Worm (Caenorhabditis elegans) whole organism, L4 larva: ENCODE data around the gene plc-4.

ENCODE experiments used
- F10B5.3 ChIP-seq: sonication (generic microtip); optimal IDR thresholded peaks from 2 replicates; lab custom pipeline; 2016; ENCODE audit warnings: mild to moderate bottlenecking, missing genetic modification characterization, missing compliant biosample characterization
- T26A8.4 ChIP-seq: fragments of 200-800 bp; sonication (Bioruptor generic); IDR thresholded peaks from 2 replicates; pipeline ENCODE4 v1.3.6; 2022; ENCODE audit warnings: missing genetic modification characterization, missing compliant biosample characterization
- Y105C5A.15 ChIP-seq: fragments of 200-800 bp; sonication (Bioruptor generic); IDR thresholded peaks from 2 replicates; pipeline ENCODE4 v1.3.6; 2022; ENCODE audit warnings: missing genetic modification characterization, missing compliant biosample characterization
- Y75B8A.6 ChIP-seq: fragments of 200-800 bp; sonication (Bioruptor generic); IDR thresholded peaks from 2 replicates; pipeline ENCODE4 v1.3.6; 2022; ENCODE audit warnings: missing genetic modification reagents, missing genetic modification characterization, missing compliant biosample characterization
- ZK337.2 ChIP-seq: fragments of 200-800 bp; sonication (Bioruptor generic); IDR thresholded peaks from 2 replicates; pipeline ENCODE4 v1.3.6; 2022; ENCODE audit warnings: missing genetic modification reagents, missing genetic modification characterization, missing compliant biosample characterization
- ZK546.5 ChIP-seq, 2 experiments: sonication (generic microtip); optimal IDR thresholded peaks; 2 replicates each; lab custom pipeline; 2017; ENCODE audit warnings: missing biosample characterization in 2 of 2, missing genetic modification characterization in 2 of 2
- aly-2 ChIP-seq: sonication (generic microtip); optimal IDR thresholded peaks from 2 replicates; lab custom pipeline; 2018; ENCODE audit warnings: missing biosample characterization, missing genetic modification characterization
- arid-1 ChIP-seq: fragments of 200-800 bp; sonication (Bioruptor generic); conservative IDR thresholded peaks from 2 replicates; pipeline ENCODE4 v1.3.6; 2022; ENCODE audit warnings: missing genetic modification reagents, missing genetic modification characterization, missing compliant biosample characterization
- attf-4 ChIP-seq: sonication (generic microtip); optimal IDR thresholded peaks from 3 replicates; lab custom pipeline; 2017; ENCODE audit warnings: missing biosample characterization, missing genetic modification characterization
- ceh-20 ChIP-seq: fragments of 200-800 bp; sonication (Bioruptor generic); IDR thresholded peaks from 2 replicates; pipeline ENCODE4 v1.3.6; 2022; ENCODE audit warnings: missing genetic modification reagents, missing genetic modification characterization, missing compliant biosample characterization
- ceh-62 ChIP-seq: sonication (generic microtip); optimal IDR thresholded peaks from 2 replicates; lab custom pipeline; 2017; ENCODE audit warnings: missing biosample characterization, missing genetic modification characterization
- ces-1 ChIP-seq: fragments of 150-350 bp; sonication (generic microtip); optimal IDR thresholded peaks from 4 replicates; lab custom pipeline; 2014; ENCODE audit warnings: missing biosample characterization, missing genetic modification reagents, missing genetic modification characterization
- cey-2 ChIP-seq: sonication (generic microtip); optimal IDR thresholded peaks from 3 replicates; lab custom pipeline; 2017; ENCODE audit warnings: missing genetic modification characterization, mild to moderate bottlenecking, missing compliant biosample characterization, antibody characterized with exemption, borderline replicate concordance; ENCODE audit not compliant: insufficient read depth
- ctbp-1 ChIP-seq: fragments of 200-800 bp; sonication (Bioruptor generic); IDR thresholded peaks from 2 replicates; pipeline ENCODE4 v1.3.6; 2022; ENCODE audit warnings: missing genetic modification reagents, missing genetic modification characterization, missing compliant biosample characterization
- daf-12 ChIP-seq: fragments of 150-350 bp; optimal IDR thresholded peaks from 2 replicates; lab custom pipeline; 2014; ENCODE audit warnings: missing biosample characterization, missing genetic modification reagents, missing genetic modification characterization
- daf-16 ChIP-seq, 3 experiments: sonication (generic microtip); optimal IDR thresholded peaks; 2 replicates each; lab custom pipeline; 2016 to 2017; ENCODE audit warnings: missing genetic modification characterization in 3 of 3, missing genetic modification reagents in 3 of 3, mild to moderate bottlenecking in 2 of 3, missing compliant biosample characterization in 2 of 3, missing biosample characterization in 1 of 3, moderate library complexity in 1 of 3
- daf-19 ChIP-seq: fragments of 200-800 bp; sonication (Bioruptor generic); conservative IDR thresholded peaks from 2 replicates; pipeline ENCODE4 v1.3.6; 2022; ENCODE audit warnings: missing genetic modification characterization, missing compliant biosample characterization
- dpl-1 ChIP-seq: fragments of 150-350 bp; optimal IDR thresholded peaks from 2 replicates; lab custom pipeline; 2014; ENCODE audit warnings: missing biosample characterization, missing genetic modification reagents, missing genetic modification characterization
- egl-27 ChIP-seq: sonication (generic microtip); optimal IDR thresholded peaks from 3 replicates; lab custom pipeline; 2017; ENCODE audit warnings: missing biosample characterization, missing genetic modification reagents, missing genetic modification characterization
- fkh-10 ChIP-seq: fragments of 150-350 bp; optimal IDR thresholded peaks from 2 replicates; lab custom pipeline; 2014; ENCODE audit warnings: missing biosample characterization, missing genetic modification reagents, missing genetic modification characterization
- hif-1 ChIP-seq, 2 experiments: sonication (generic microtip); optimal IDR thresholded peaks; 2 replicates each; lab custom pipeline; 2016 to 2017; ENCODE audit warnings: missing compliant biosample characterization in 2 of 2, missing genetic modification characterization in 2 of 2, missing genetic modification reagents in 2 of 2, missing genotype in 2 of 2, mild to moderate bottlenecking in 1 of 2
- hlh-11 ChIP-seq: fragments of 200-800 bp; sonication (Bioruptor generic); optimal IDR thresholded peaks from 2 replicates; lab custom pipeline; 2018; ENCODE audit warnings: mild to moderate bottlenecking, missing genetic modification characterization, missing compliant biosample characterization
- hmg-1.1 ChIP-seq: fragments of 200-800 bp; sonication (Bioruptor generic); IDR thresholded peaks from 2 replicates; pipeline ENCODE4 v1.3.6; 2022; ENCODE audit warnings: missing genetic modification reagents, missing genetic modification characterization, missing compliant biosample characterization
- lim-7 ChIP-seq: fragments of 200-800 bp; sonication (Bioruptor generic); IDR thresholded peaks from 2 replicates; pipeline ENCODE4 v1.3.6; 2022; ENCODE audit warnings: missing genetic modification characterization, missing compliant biosample characterization
- lin-13 ChIP-seq: fragments of 150-350 bp; optimal IDR thresholded peaks from 2 replicates; lab custom pipeline; 2014; ENCODE audit warnings: missing biosample characterization, missing genetic modification reagents, missing genetic modification characterization
- lin-29 ChIP-seq: fragments of 200-800 bp; sonication (Bioruptor generic); IDR thresholded peaks from 2 replicates; pipeline ENCODE4 v1.3.6; 2022; ENCODE audit warnings: missing genetic modification reagents, missing genetic modification characterization, missing compliant biosample characterization
- lir-3 ChIP-seq: sonication (generic microtip); optimal IDR thresholded peaks from 2 replicates; lab custom pipeline; 2016; ENCODE audit warnings: mild to moderate bottlenecking, missing genetic modification characterization, missing compliant biosample characterization
- madf-5 ChIP-seq, 2 experiments: fragments of 200-800 bp; sonication (Bioruptor generic); IDR thresholded peaks; 2 replicates each; pipeline ENCODE4 v1.3.6; 2022; ENCODE audit warnings: missing compliant biosample characterization in 2 of 2, missing genetic modification characterization in 2 of 2
- madf-9 ChIP-seq: fragments of 200-800 bp; sonication (Bioruptor generic); conservative IDR thresholded peaks from 2 replicates; pipeline ENCODE4 v1.3.6; 2022; ENCODE audit warnings: missing genetic modification reagents, missing genetic modification characterization, missing compliant biosample characterization
- mxl-3 ChIP-seq: fragments of 200-800 bp; sonication (Bioruptor generic); optimal IDR thresholded peaks from 2 replicates; lab custom pipeline; 2018; ENCODE audit warnings: mild to moderate bottlenecking, missing genetic modification characterization, missing compliant biosample characterization
- nhr-10 ChIP-seq: fragments of 150-350 bp; optimal IDR thresholded peaks from 2 replicates; lab custom pipeline; 2014; ENCODE audit warnings: missing biosample characterization, missing genetic modification characterization
- nhr-102 ChIP-seq: sonication (generic microtip); optimal IDR thresholded peaks from 2 replicates; lab custom pipeline; 2016; ENCODE audit warnings: mild to moderate bottlenecking, missing genetic modification characterization, moderate library complexity, missing compliant biosample characterization
- nhr-237 ChIP-seq: sonication (generic microtip); optimal IDR thresholded peaks from 2 replicates; lab custom pipeline; 2017; ENCODE audit warnings: missing biosample characterization, missing genetic modification characterization
- nhr-25 ChIP-seq: sonication (generic microtip); optimal IDR thresholded peaks from 2 replicates; lab custom pipeline; 2017; ENCODE audit warnings: missing genetic modification characterization, mild to moderate bottlenecking, missing compliant biosample characterization, antibody characterized with exemption, moderate library complexity, borderline replicate concordance; ENCODE audit not compliant: insufficient read depth
- nhr-28 ChIP-seq: fragments of 150-350 bp; optimal IDR thresholded peaks from 2 replicates; lab custom pipeline; 2014; ENCODE audit warnings: missing biosample characterization, missing genetic modification characterization
- nhr-48 ChIP-seq: sonication (generic microtip); optimal IDR thresholded peaks from 2 replicates; lab custom pipeline; 2016; ENCODE audit warnings: mild to moderate bottlenecking, missing genetic modification characterization, missing compliant biosample characterization
- nhr-6 ChIP-seq: fragments of 150-350 bp; optimal IDR thresholded peaks from 2 replicates; lab custom pipeline; 2014; ENCODE audit warnings: missing biosample characterization, missing genetic modification characterization
- nhr-76 ChIP-seq: fragments of 150-350 bp; optimal IDR thresholded peaks from 2 replicates; lab custom pipeline; 2014; ENCODE audit warnings: missing biosample characterization, missing genetic modification characterization
- php-3 ChIP-seq: fragments of 200-800 bp; sonication (Bioruptor generic); IDR thresholded peaks from 2 replicates; pipeline ENCODE4 v1.3.6; 2022; ENCODE audit warnings: missing genetic modification reagents, missing genetic modification characterization, missing compliant biosample characterization
- pqm-1 ChIP-seq: sonication (generic microtip); optimal IDR thresholded peaks from 2 replicates; lab custom pipeline; 2017; ENCODE audit warnings: missing biosample characterization, missing genetic modification characterization
- rbr-2 ChIP-seq: sonication (generic microtip); optimal IDR thresholded peaks from 2 replicates; lab custom pipeline; 2016; ENCODE audit warnings: missing genotype, missing genetic modification characterization, missing compliant biosample characterization
- snpc-1.2 ChIP-seq: fragments of 200-800 bp; sonication (Bioruptor generic); IDR thresholded peaks from 2 replicates; pipeline ENCODE4 v1.3.6; 2022; ENCODE audit warnings: missing genetic modification reagents, missing genetic modification characterization, missing compliant biosample characterization
- tra-1 ChIP-seq: fragments of 200-800 bp; sonication (Bioruptor generic); IDR thresholded peaks from 2 replicates; pipeline ENCODE4 v1.3.6; 2022; ENCODE audit warnings: missing genetic modification reagents, missing genetic modification characterization, missing compliant biosample characterization
- unc-39 ChIP-seq: sonication (generic microtip); optimal IDR thresholded peaks from 2 replicates; lab custom pipeline; 2017; ENCODE audit warnings: missing biosample characterization, missing genetic modification characterization
- zag-1 ChIP-seq: fragments of 150-350 bp; optimal IDR thresholded peaks from 2 replicates; lab custom pipeline; 2014; ENCODE audit warnings: missing biosample characterization, missing genetic modification characterization
- zfp-2 ChIP-seq: sonication (generic microtip); optimal IDR thresholded peaks from 2 replicates; lab custom pipeline; 2016; ENCODE audit warnings: mild to moderate bottlenecking, missing genetic modification characterization, missing compliant biosample characterization
- zfp-3 ChIP-seq: fragments of 200-800 bp; sonication (Bioruptor generic); conservative IDR thresholded peaks from 2 replicates; pipeline ENCODE4 v1.3.6; 2022; ENCODE audit warnings: missing genetic modification reagents, missing genetic modification characterization, missing compliant biosample characterization
- zip-11 ChIP-seq: fragments of 200-800 bp; sonication (Bioruptor generic); IDR thresholded peaks from 2 replicates; pipeline ENCODE4 v1.3.6; 2022; ENCODE audit warnings: missing genetic modification characterization, missing compliant biosample characterization

The plc-4 gene

ce11 chrIV:7507841-7508509, 4.5 kb downstream of the plc-4 start, which contains the start of the genes vdac-1 and R05G6.5 (continued):
- TF ChIP-seq dpl-1 (GFP tag; lab: Kevin White, UChicago) (peak; percentile 89), nhr-48 (peak; percentile 11), nhr-25 (tag; lab: Kevin White, UChicago) (peak; percentile 84), pqm-1 (tag; lab: Kevin White, UChicago) (peak; percentile 83), ceh-20 (GFP tag; lab: Robert Waterston, UW) (peak; percentile 84), nhr-76 (tag; lab: Kevin White, UChicago) (no peak), nhr-6 (tag; lab: Kevin White, UChicago) (peak; percentile 89), daf-16 (GFP tag; optimal IDR thresholded peaks at IDR 0.05; lab: Kevin White, UChicago) (peak in 1 of 2 experiments; percentile 2), daf-16 (tag; optimal IDR thresholded peaks at IDR 0.05; lab: Kevin White, UChicago) (peak; percentile 73), daf-12 (tag; lab: Kevin White, UChicago) (no peak), madf-9 (GFP tag; lab: Robert Waterston, UW) (peak; percentile 65), ZK546.5 (tag; optimal IDR thresholded peaks at IDR 0.05; lab: Kevin White, UChicago) (no peak), nhr-102 (tag; lab: Kevin White, UChicago) (peak; percentile 60), madf-5 (GFP tag; IDR thresholded peaks at IDR 0.05; lab: Robert Waterston, UW) (0 out of 4 replicates have a peak, but pooled peaks of 1 of the 2 experiments have one; percentile 51), ces-1 (GFP tag; lab: Kevin White, UChicago) (no peak), hif-1 (tag; optimal IDR thresholded peaks at IDR 0.05; lab: Kevin White, UChicago) (peak; percentile 3 to 63), daf-19 (GFP tag; lab: Robert Waterston, UW) (no peak), attf-4 (tag; lab: Kevin White, UChicago) (no peak), egl-27 (no peak), nhr-28 (peak; percentile 93), zag-1 (tag; lab: Kevin White, UChicago) (no peak), ZK337.2 (GFP tag; lab: Robert Waterston, UW) (no peak), nhr-10 (tag; lab: Kevin White, UChicago) (peak; percentile 50), aly-2 (tag; lab: Kevin White, UChicago) (no peak), zfp-3 (GFP tag; lab: Robert Waterston, UW) (peak; percentile 69), tra-1 (GFP tag; lab: Robert Waterston, UW) (0 out of 2 replicates have a peak, but pooled peaks have one; percentile 49), ctbp-1 (GFP tag; lab: Robert Waterston, UW) (peak; percentile 63; the same call in 1 of the 2 replicates), unc-39 (tag; lab: Kevin White, UChicago) (no peak), hlh-11 (tag; lab: Kevin White, UChicago) (peak; percentile 95), T26A8.4 (GFP tag; lab: Robert Waterston, UW) (peak; percentile 59), rbr-2 (tag; lab: Kevin White, UChicago) (peak; percentile 72), mxl-3 (GFP tag; lab: Kevin White, UChicago) (peak; percentile 99), lin-13 (peak; percentile 72)

ce11 chrIV:7507305-7507704, 5.2 kb downstream of the plc-4 start:
- TF ChIP-seq ceh-62 (tag; lab: Kevin White, UChicago) (no peak), lir-3 (tag; lab: Kevin White, UChicago) (no peak), Y105C5A.15 (GFP tag; lab: Robert Waterston, UW) (no peak), hlh-11 (tag; lab: Kevin White, UChicago) (peak; percentile 71), hmg-1.1 (no peak), F10B5.3 (tag; lab: Kevin White, UChicago) (no peak), nhr-48 (peak; percentile 39), lim-7 (GFP tag; lab: Robert Waterston, UW) (no peak), zip-11 (GFP tag; lab: Robert Waterston, UW) (no peak), zfp-2 (tag; lab: Kevin White, UChicago) (no peak), fkh-10 (GFP tag; lab: Kevin White, UChicago) (no peak), nhr-237 (tag; lab: Kevin White, UChicago) (no peak), nhr-6 (tag; lab: Kevin White, UChicago) (no peak), aly-2 (tag; lab: Kevin White, UChicago) (no peak), lin-29 (GFP tag; lab: Robert Waterston, UW) (no peak), Y75B8A.6 (GFP tag; lab: Robert Waterston, UW) (no peak), cey-2 (tag; lab: Kevin White, UChicago) (no peak), snpc-1.2 (GFP tag; lab: Robert Waterston, UW) (no peak), mxl-3 (GFP tag; lab: Kevin White, UChicago) (peak; percentile 43), hif-1 (tag; optimal IDR thresholded peaks at IDR 0.05; lab: Kevin White, UChicago) (no peak), nhr-10 (tag; lab: Kevin White, UChicago) (no peak), php-3 (GFP tag; lab: Robert Waterston, UW) (no peak), arid-1 (GFP tag; lab: Robert Waterston, UW) (no peak)
